Fruit fly (Drosophila melanogaster) whole organism, embryonic: ENCODE measurements around the gene Datp.

Experiments
- Awh ChIP-seq: fragments of 200-800 bp; sonication (Bioruptor generic); IDR thresholded peaks from 2 replicates; pipeline ENCODE4, ENCODE4 v1.3.6; 2022; ENCODE audit warnings: missing biosample characterization, missing genetic modification characterization
- B-H2 ChIP-seq: fragments of 200-800 bp; sonication (Bioruptor generic); optimal IDR thresholded peaks from 2 replicates; lab custom pipeline; 2018; ENCODE audit warnings: missing biosample characterization, mild to moderate bottlenecking, missing genetic modification characterization
- CG10565 ChIP-seq: fragments of 200-800 bp; sonication (Bioruptor generic); optimal IDR thresholded peaks from 3 replicates; lab custom pipeline; 2016; ENCODE audit warnings: missing biosample characterization, mild to moderate bottlenecking, missing genetic modification characterization
- CG10654 ChIP-seq: fragments of 200-800 bp; sonication (Bioruptor generic); optimal IDR thresholded peaks from 2 replicates; lab custom pipeline; 2016; ENCODE audit warnings: missing biosample characterization, missing genetic modification characterization
- CG10959 ChIP-seq: fragments of 200-800 bp; sonication (Bioruptor generic); IDR thresholded peaks from 2 replicates; pipeline ENCODE4 v1.3.6; 2022; ENCODE audit warnings: missing biosample characterization, missing genetic modification characterization
- CG11398 ChIP-seq: fragments of 200-800 bp; sonication (Bioruptor generic); optimal IDR thresholded peaks from 2 replicates; lab custom pipeline; 2016; ENCODE audit warnings: missing biosample characterization, missing genetic modification characterization
- CG12391 ChIP-seq: fragments of 200-800 bp; sonication (Bioruptor generic); optimal IDR thresholded peaks from 3 replicates; lab custom pipeline; 2018; ENCODE audit warnings: missing biosample characterization, mild to moderate bottlenecking, missing genetic modification characterization, moderate library complexity
- CG13775 ChIP-seq: fragments of 200-800 bp; sonication (Bioruptor generic); optimal IDR thresholded peaks from 3 replicates; lab custom pipeline; 2017; ENCODE audit warnings: missing biosample characterization, mild to moderate bottlenecking, missing genetic modification characterization
- CG1529 ChIP-seq: fragments of 200-800 bp; sonication (Bioruptor generic); optimal IDR thresholded peaks from 3 replicates; lab custom pipeline; 2018; ENCODE audit warnings: missing biosample characterization, missing genetic modification characterization
- CG16779 ChIP-seq: fragments of 200-800 bp; sonication (Bioruptor generic); IDR thresholded peaks from 2 replicates; pipeline ENCODE4 v1.3.6; 2022; ENCODE audit warnings: missing biosample characterization, missing genetic modification characterization
- CG17829 ChIP-seq: fragments of 200-800 bp; optimal IDR thresholded peaks from 2 replicates; lab custom pipeline; 2019; ENCODE audit warnings: missing biosample characterization, mild to moderate bottlenecking, missing genetic modification characterization, moderate library complexity
- CG3065 ChIP-seq: fragments of 200-800 bp; sonication (Bioruptor generic); optimal IDR thresholded peaks from 2 replicates; lab custom pipeline; 2016; ENCODE audit warnings: missing biosample characterization, missing genetic modification characterization
- CG3163 ChIP-seq: fragments of 200-800 bp; sonication (Bioruptor generic); optimal IDR thresholded peaks from 3 replicates; lab custom pipeline; 2016; ENCODE audit warnings: missing biosample characterization, missing genetic modification characterization
- CG4328 ChIP-seq: fragments of 200-800 bp; sonication (Bioruptor generic); optimal IDR thresholded peaks from 3 replicates; lab custom pipeline; 2017; ENCODE audit warnings: missing biosample characterization, missing genetic modification reagents, missing genetic modification characterization
- CG4424 ChIP-seq: fragments of 200-800 bp; sonication (Bioruptor generic); optimal IDR thresholded peaks from 3 replicates; lab custom pipeline; 2016; ENCODE audit warnings: missing biosample characterization, missing genetic modification characterization
- CG4820 ChIP-seq: fragments of 200-800 bp; sonication (Bioruptor generic); optimal IDR thresholded peaks from 3 replicates; lab custom pipeline; 2016; ENCODE audit warnings: missing biosample characterization, missing genetic modification characterization
- CG7786 ChIP-seq: fragments of 200-800 bp; sonication (Bioruptor generic); optimal IDR thresholded peaks from 2 replicates; lab custom pipeline; 2016; ENCODE audit warnings: missing biosample characterization, missing genetic modification characterization
- CG7839 ChIP-seq: fragments of 200-800 bp; sonication (Bioruptor generic); optimal IDR thresholded peaks from 3 replicates; lab custom pipeline; 2018; ENCODE audit warnings: missing biosample characterization, mild to moderate bottlenecking, missing genetic modification characterization, moderate library complexity
- CG7928 ChIP-seq: fragments of 200-800 bp; sonication (Bioruptor generic); optimal IDR thresholded peaks from 2 replicates; lab custom pipeline; 2017; ENCODE audit warnings: missing biosample characterization, mild to moderate bottlenecking, missing genetic modification characterization
- CG7987 ChIP-seq: fragments of 200-800 bp; sonication (Bioruptor generic); optimal IDR thresholded peaks from 2 replicates; lab custom pipeline; 2018; ENCODE audit warnings: missing biosample characterization, mild to moderate bottlenecking, missing genetic modification characterization, moderate library complexity
- CG8281 ChIP-seq: fragments of 200-800 bp; sonication (Bioruptor generic); optimal IDR thresholded peaks from 2 replicates; lab custom pipeline; 2018; ENCODE audit warnings: missing biosample characterization, mild to moderate bottlenecking, missing genetic modification characterization, moderate library complexity
- CG8924 ChIP-seq: fragments of 200-800 bp; optimal IDR thresholded peaks from 3 replicates; lab custom pipeline; 2019; ENCODE audit warnings: missing biosample characterization, mild to moderate bottlenecking, missing genetic modification characterization, moderate library complexity
- Dref ChIP-seq: fragments of 200-800 bp; sonication (Bioruptor generic); IDR thresholded peaks from 2 replicates; pipeline ENCODE4 v1.3.6; 2022; ENCODE audit warnings: missing biosample characterization, missing genetic modification characterization
- H2.0 ChIP-seq: fragments of 200-800 bp; sonication (Bioruptor generic); IDR thresholded peaks from 2 replicates; pipeline ENCODE4 v1.3.6; 2022; ENCODE audit warnings: missing biosample characterization, missing genetic modification characterization
- Hr78 ChIP-seq, 2 experiments: fragments of 200-800 bp in 1 of 2; fragments of >200 bp in 1 of 2; sonication (Bioruptor generic) in 1 of 2; optimal IDR thresholded peaks; 2 replicates each; lab custom pipeline; 2017 to 2019; ENCODE audit warnings: missing biosample characterization in 2 of 2, missing genetic modification characterization in 2 of 2, mild to moderate bottlenecking in 1 of 2, moderate library complexity in 1 of 2
- Meics ChIP-seq: fragments of 200-800 bp; sonication (Bioruptor generic); optimal IDR thresholded peaks from 2 replicates; lab custom pipeline; 2017; ENCODE audit warnings: missing biosample characterization, mild to moderate bottlenecking, missing genetic modification characterization
- NFAT ChIP-seq: fragments of 200-800 bp; sonication (Bioruptor generic); IDR thresholded peaks from 2 replicates; pipeline ENCODE4 v1.3.6; 2022; ENCODE audit warnings: missing biosample characterization, missing genetic modification characterization
- Six4 ChIP-seq: fragments of 200-800 bp; sonication (Bioruptor generic); optimal IDR thresholded peaks from 2 replicates; lab custom pipeline; 2016; ENCODE audit warnings: missing biosample characterization, missing genetic modification characterization
- Sry-β ChIP-seq: fragments of 200-800 bp; sonication (Bioruptor generic); optimal IDR thresholded peaks from 2 replicates; lab custom pipeline; 2018; ENCODE audit warnings: missing biosample characterization, mild to moderate bottlenecking, missing genetic modification characterization, moderate library complexity
- Tbp ChIP-seq: fragments of >200 bp; optimal IDR thresholded peaks from 2 replicates; lab custom pipeline; 2018; ENCODE audit warnings: missing biosample characterization, missing genetic modification characterization
- ase ChIP-seq: fragments of 200-800 bp; sonication (Bioruptor generic); IDR thresholded peaks from 3 replicates; pipeline ENCODE4 v1.3.6; 2022; ENCODE audit warnings: missing biosample characterization, missing genetic modification characterization
- ato ChIP-seq: fragments of 200-800 bp; sonication (Bioruptor generic); IDR thresholded peaks from 2 replicates; pipeline ENCODE4 v1.3.6; 2022; ENCODE audit warnings: missing biosample characterization, missing genetic modification characterization; ENCODE audit not compliant: partially characterized antibody
- bowl ChIP-seq: fragments of 200-800 bp; sonication (Bioruptor generic); IDR thresholded peaks from 2 replicates; pipeline ENCODE4 v1.3.6; 2022; ENCODE audit warnings: missing biosample characterization, missing genetic modification characterization
- cg ChIP-seq: fragments of 200-800 bp; sonication (Bioruptor generic); optimal IDR thresholded peaks from 3 replicates; lab custom pipeline; 2019; ENCODE audit warnings: missing biosample characterization, mild to moderate bottlenecking, missing genetic modification characterization, moderate library complexity
- croc ChIP-seq: fragments of 200-800 bp; sonication (Bioruptor generic); conservative IDR thresholded peaks from 3 replicates; pipeline ENCODE4 v1.3.6; 2022; ENCODE audit warnings: missing biosample characterization, missing genetic modification characterization
- dati ChIP-seq: fragments of 200-800 bp; sonication (Bioruptor generic); IDR thresholded peaks from 2 replicates; pipeline ENCODE4 v1.3.6; 2022; ENCODE audit warnings: missing biosample characterization, missing genetic modification characterization
- ems ChIP-seq: fragments of 200-800 bp; sonication (Bioruptor generic); optimal IDR thresholded peaks from 3 replicates; lab custom pipeline; 2016; ENCODE audit warnings: missing biosample characterization, missing genetic modification characterization
- en ChIP-seq: fragments of 200-800 bp; sonication (Bioruptor generic); optimal IDR thresholded peaks from 2 replicates; lab custom pipeline; 2016; ENCODE audit warnings: missing biosample characterization, missing genetic modification characterization
- fd3F ChIP-seq: fragments of 200-800 bp; sonication (Bioruptor generic); optimal IDR thresholded peaks from 2 replicates; lab custom pipeline; 2018; ENCODE audit warnings: missing biosample characterization, mild to moderate bottlenecking, missing genetic modification characterization, moderate library complexity
- ftz-f1 ChIP-seq: fragments of 200-800 bp; sonication (Bioruptor generic); optimal IDR thresholded peaks from 2 replicates; lab custom pipeline; 2016; ENCODE audit warnings: missing biosample characterization, missing genetic modification characterization
- ind ChIP-seq: fragments of 200-800 bp; sonication (Bioruptor generic); optimal IDR thresholded peaks from 3 replicates; lab custom pipeline; 2016; ENCODE audit warnings: missing biosample characterization, missing genetic modification characterization
- jing ChIP-seq: fragments of 200-800 bp; sonication (Bioruptor generic); optimal IDR thresholded peaks from 2 replicates; lab custom pipeline; 2018; ENCODE audit warnings: missing biosample characterization, mild to moderate bottlenecking, missing genetic modification characterization
- p53 ChIP-seq: fragments of 200-800 bp; sonication (Bioruptor generic); optimal IDR thresholded peaks from 2 replicates; lab custom pipeline; 2016; ENCODE audit warnings: missing biosample characterization, missing genetic modification characterization
- pan ChIP-seq, 4 experiments: fragments of >200 bp in 3 of 4; fragments of 200-800 bp in 1 of 4; sonication (Bioruptor generic) in 1 of 4; optimal IDR thresholded peaks in 3 of 4; IDR thresholded peaks in 1 of 4; 2 replicates each; pipeline versions ENCODE4 v1.3.6 to Lab custom; 2017 to 2022; ENCODE audit warnings: missing biosample characterization in 2 of 4, missing genetic modification characterization in 2 of 4, mixed read lengths in 1 of 4
- rib ChIP-seq: fragments of 200-800 bp; sonication (Bioruptor generic); IDR thresholded peaks from 2 replicates; pipeline ENCODE4 v1.3.6; 2022; ENCODE audit warnings: missing biosample characterization, missing genetic modification characterization
- scrt ChIP-seq: fragments of 200-800 bp; sonication (Bioruptor generic); optimal IDR thresholded peaks from 2 replicates; lab custom pipeline; 2018; ENCODE audit warnings: missing biosample characterization, mild to moderate bottlenecking, missing genetic modification characterization, moderate library complexity
- sisA ChIP-seq: fragments of 200-800 bp; sonication (Bioruptor generic); IDR thresholded peaks from 2 replicates; pipeline ENCODE4 v1.3.6; 2022; ENCODE audit warnings: missing biosample characterization, missing genetic modification characterization
- slbo ChIP-seq: fragments of 200-800 bp; sonication (Bioruptor generic); IDR thresholded peaks from 2 replicates; pipeline ENCODE4 v1.3.6; 2022; ENCODE audit warnings: missing biosample characterization, missing genetic modification characterization
- ssp ChIP-seq: fragments of 200-800 bp; sonication (Bioruptor generic); IDR thresholded peaks from 2 replicates; pipeline ENCODE4 v1.3.6; 2022; ENCODE audit warnings: missing biosample characterization, missing genetic modification characterization
- stwl ChIP-seq: fragments of 200-800 bp; sonication (Bioruptor generic); optimal IDR thresholded peaks from 3 replicates; lab custom pipeline; 2018; ENCODE audit warnings: missing biosample characterization, mild to moderate bottlenecking, missing genetic modification characterization, moderate library complexity
- unc-4 ChIP-seq: fragments of 200-800 bp; sonication (Bioruptor generic); IDR thresholded peaks from 2 replicates; pipeline ENCODE4 v1.3.6; 2022; ENCODE audit warnings: missing biosample characterization, missing genetic modification characterization; ENCODE audit not compliant: partially characterized antibody

The Datp gene

DNA sequence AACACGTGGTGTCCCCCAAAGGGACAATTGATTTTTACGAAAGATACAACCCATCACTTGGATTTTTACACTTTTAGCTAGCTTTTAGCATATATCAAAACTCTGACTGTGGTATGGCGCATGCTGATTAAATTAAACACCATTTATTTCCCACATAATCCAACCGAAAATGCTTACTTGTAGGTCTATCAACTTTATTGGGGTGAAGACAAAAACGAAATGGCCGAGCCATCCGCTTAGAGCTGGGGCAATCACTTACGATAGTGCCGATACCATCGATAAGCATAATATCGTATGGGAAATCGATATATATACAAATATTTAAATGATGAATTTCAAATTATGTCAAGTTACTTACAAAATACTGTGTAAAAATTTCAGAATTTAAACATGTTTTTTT lies 41.3 kb downstream of the Datp start, which contains the start of gene RpS2 (continued):
- TF ChIP-seq CG12391 (peak; percentile 65), CG8281 (tag; lab: Kevin White, UChicago) (no peak), p53 (no peak), jing (no peak), H2.0 (GFP tag; lab: Robert Waterston, UW) (peak; percentile 32; the same call in 1 of the 2 replicates), croc (GFP tag; lab: Robert Waterston, UW) (no peak), CG17829 (no peak), CG4328 (GFP tag; lab: Kevin White, UChicago) (peak; percentile 3), stwl (tag; lab: Kevin White, UChicago) (peak; percentile 66), Hr78 (GFP tag; optimal IDR thresholded peaks at IDR 0.05; lab: Kevin White, UChicago) (no peak), scrt (peak; percentile 9), CG8924 (tag; lab: Kevin White, UChicago) (peak; percentile 29), B-H2 (peak; percentile 77), ssp (GFP tag; lab: Robert Waterston, UW) (no peak), slbo (GFP tag; lab: Robert Waterston, UW) (peak; percentile 64), CG4424 (GFP tag; lab: Kevin White, UChicago) (no peak), ato (GFP tag; lab: Robert Waterston, UW) (peak; percentile 98), ftz-f1 (GFP tag; lab: Kevin White, UChicago) (peak; percentile 12), ind (GFP tag; lab: Kevin White, UChicago) (no peak), CG3065 (GFP tag; lab: Kevin White, UChicago) (no peak), CG10654 (GFP tag; lab: Kevin White, UChicago) (no peak), en (GFP tag; lab: Kevin White, UChicago) (no peak), ase (GFP tag; lab: Robert Waterston, UW) (no peak), CG7839 (tag; lab: Kevin White, UChicago) (peak; percentile 38), Tbp (GFP tag; lab: Kevin White, UChicago) (no peak), ems (GFP tag; lab: Kevin White, UChicago) (no peak), CG11398 (peak; percentile 21), Awh (GFP tag; lab: Robert Waterston, UW) (no peak), sisA (GFP tag; lab: Robert Waterston, UW) (no peak), Dref (GFP tag; lab: Robert Waterston, UW) (peak; percentile 96), NFAT (GFP tag; lab: Robert Waterston, UW) (peak; percentile 36), cg (GFP tag; lab: Kevin White, UChicago) (no peak), CG3163 (GFP tag; lab: Kevin White, UChicago) (peak; percentile 25), Six4 (GFP tag; lab: Kevin White, UChicago) (no peak), CG10565 (no peak), CG16779 (GFP tag; lab: Robert Waterston, UW) (no peak), bowl (GFP tag; lab: Robert Waterston, UW) (no peak), fd3F (GFP tag; lab: Kevin White, UChicago) (no peak), unc-4 (GFP tag; lab: Robert Waterston, UW) (peak; percentile 99), CG13775 (GFP tag; lab: Kevin White, UChicago) (no peak), CG10959 (no peak), CG4820 (GFP tag; lab: Kevin White, UChicago) (no peak), CG7928 (GFP tag; lab: Kevin White, UChicago) (no peak), CG1529 (GFP tag; lab: Kevin White, UChicago) (peak; percentile 32), dati (GFP tag; lab: Robert Waterston, UW) (no peak), pan (optimal IDR thresholded peaks at IDR 0.05; lab: Kevin White, UChicago) (no peak), pan (GFP tag; optimal IDR thresholded peaks at IDR 0.05 in 1 of 2, IDR thresholded peaks at IDR 0.05 in 1 of 2) (peak in 1 of 2 experiments; percentile 7), CG7786 (GFP tag; lab: Kevin White, UChicago) (no peak), CG7987 (GFP tag; lab: Kevin White, UChicago) (peak; percentile 68), Sry-β (GFP tag; lab: Kevin White, UChicago) (peak; percentile 59), Meics (GFP tag; lab: Kevin White, UChicago) (peak; percentile 41), rib (no peak; the same call in 1 of the 2 replicates)
